Worm (Caenorhabditis elegans): ENCODE measurements around the gene srv-25.
A peak's percentile ranks its signal among the peaks of the same experiment; 100 is the strongest.

Gene srv-25

ce11 chrIV:6333915-6334314, 30.4 kb upstream of the srv-25 start, which contains the start of gene blos-2:
Gene blos-2 (plus strand): TSS chrIV:6334215.
- TF ChIP-seq hlh-30 (tag; optimal IDR thresholded peaks at IDR 0.05; ENCODE audit: insufficient read depth) (no peak), daf-19 (GFP tag; conservative IDR thresholded peaks at IDR 0.05) (no peak), R02D3.7 (tag; optimal IDR thresholded peaks at IDR 0.05) (no peak), ctbp-1 (GFP tag; IDR thresholded peaks at IDR 0.05) (no peak), dmd-9 (GFP tag; IDR thresholded peaks at IDR 0.05) (no peak), ztf-11 (tag; optimal IDR thresholded peaks at IDR 0.05) (no peak), daf-8 (GFP tag; IDR thresholded peaks at IDR 0.05) (no peak), D1046.2 (GFP tag; IDR thresholded peaks at IDR 0.05) (no peak), cey-2 (tag; optimal IDR thresholded peaks at IDR 0.05; ENCODE audit: borderline replicate concordance, insufficient read depth) (no peak), ceh-28 (tag; optimal IDR thresholded peaks at IDR 0.05) (no peak), nhr-11 (tag; optimal IDR thresholded peaks at IDR 0.05) (no peak)

- TF ChIP-seq nhr-237 (tag; optimal IDR thresholded peaks at IDR 0.05): no peak
- peak; percentile 91 for TF ChIP-seq pqm-1 (tag; optimal IDR thresholded peaks at IDR 0.05)
- TF ChIP-seq D1046.2 (GFP tag; IDR thresholded peaks at IDR 0.05): no peak
- no peak for TF ChIP-seq daf-8 (GFP tag; IDR thresholded peaks at IDR 0.05)
- no peak for TF ChIP-seq lir-3 (tag; optimal IDR thresholded peaks at IDR 0.05)
- no peak for TF ChIP-seq nhr-25 (tag; optimal IDR thresholded peaks at IDR 0.05; ENCODE audit: borderline replicate concordance, insufficient read depth)
- peak; percentile 70 for TF ChIP-seq nhr-28 (tag; optimal IDR thresholded peaks at IDR 0.05)
- no peak for TF ChIP-seq nhr-102 (tag; optimal IDR thresholded peaks at IDR 0.05)
- no peak for TF ChIP-seq spr-1 (tag; optimal IDR thresholded peaks at IDR 0.05)
- no peak for TF ChIP-seq nhr-77 (tag; optimal IDR thresholded peaks at IDR 0.05)
- TF ChIP-seq zip-2 (tag; optimal IDR thresholded peaks at IDR 0.05): no peak
- no peak for TF ChIP-seq gei-8 (GFP tag; optimal IDR thresholded peaks at IDR 0.05)
- TF ChIP-seq ama-1 (optimal IDR thresholded peaks at IDR 0.05): peak; percentile 15
- peak; percentile 63 for TF ChIP-seq hlh-11 (tag; optimal IDR thresholded peaks at IDR 0.05)
- no peak for TF ChIP-seq mdt-29 (GFP tag; IDR thresholded peaks at IDR 0.05)
- TF ChIP-seq aly-2 (tag; optimal IDR thresholded peaks at IDR 0.05): no peak
- no peak for TF ChIP-seq arid-1 (GFP tag; conservative IDR thresholded peaks at IDR 0.05)
- TF ChIP-seq lsy-2 (tag; optimal IDR thresholded peaks at IDR 0.05): no peak
- TF ChIP-seq dve-1 (tag; optimal IDR thresholded peaks at IDR 0.05; ENCODE audit: insufficient read depth): peak; percentile 55
- no peak for TF ChIP-seq rbr-2 (tag; optimal IDR thresholded peaks at IDR 0.05)
- no peak for TF ChIP-seq ceh-28 (tag; optimal IDR thresholded peaks at IDR 0.05)
- TF ChIP-seq snpc-1.2 (GFP tag; IDR thresholded peaks at IDR 0.05): no peak
- TF ChIP-seq unc-130 (GFP tag; optimal IDR thresholded peaks at IDR 0.05): no peak
- no peak for TF ChIP-seq Y5F2A.4 (GFP tag; optimal IDR thresholded peaks at IDR 0.05)
- TF ChIP-seq ceh-20 (GFP tag; IDR thresholded peaks at IDR 0.05): peak; percentile 69; the same call in 1 of the 2 replicates
- peak; percentile 78 for TF ChIP-seq php-3 (GFP tag; IDR thresholded peaks at IDR 0.05)
- no peak for TF ChIP-seq fkh-10 (GFP tag; optimal IDR thresholded peaks at IDR 0.05)
- no peak for TF ChIP-seq hif-1 (tag; optimal IDR thresholded peaks at IDR 0.05)
- no peak for TF ChIP-seq dmd-8 (GFP tag; IDR thresholded peaks at IDR 0.05)
- TF ChIP-seq dpl-1 (GFP tag; optimal IDR thresholded peaks at IDR 0.05): no peak
- no peak for TF ChIP-seq daf-16 (GFP tag; optimal IDR thresholded peaks at IDR 0.05)
- peak; percentile 64 for TF ChIP-seq daf-16 (tag; optimal IDR thresholded peaks at IDR 0.05)
- no peak for TF ChIP-seq nhr-11 (tag; optimal IDR thresholded peaks at IDR 0.05)
- TF ChIP-seq sdz-12 (GFP tag; optimal IDR thresholded peaks at IDR 0.05): no peak
- TF ChIP-seq zag-1 (tag; optimal IDR thresholded peaks at IDR 0.05): no peak
- TF ChIP-seq daf-12 (tag; optimal IDR thresholded peaks at IDR 0.05): no peak
- TF ChIP-seq egl-27 (tag; optimal IDR thresholded peaks at IDR 0.05): no peak
- TF ChIP-seq nhr-10 (tag; optimal IDR thresholded peaks at IDR 0.05): no peak
- TF ChIP-seq mes-2 (tag; optimal IDR thresholded peaks at IDR 0.05; ENCODE audit: poor library complexity, severe bottlenecking): peak; percentile 7
- no peak for TF ChIP-seq egl-43 (GFP tag; IDR thresholded peaks at IDR 0.05)
- no peak for TF ChIP-seq duxl-1 (tag; optimal IDR thresholded peaks at IDR 0.05; ENCODE audit: poor library complexity)
- no peak for TF ChIP-seq nhr-42 (GFP tag; IDR thresholded peaks at IDR 0.05)
- no peak for TF ChIP-seq zfp-3 (GFP tag; conservative IDR thresholded peaks at IDR 0.05)
Measured at ce11 chrIV:6330790-6331189, 27.2 kb upstream of the srv-25 start.

All from whole organism, L4 larva.